Comparison of ENCODE assay signal across 1 fruit fly cellular context in the genomic region with DNA sequence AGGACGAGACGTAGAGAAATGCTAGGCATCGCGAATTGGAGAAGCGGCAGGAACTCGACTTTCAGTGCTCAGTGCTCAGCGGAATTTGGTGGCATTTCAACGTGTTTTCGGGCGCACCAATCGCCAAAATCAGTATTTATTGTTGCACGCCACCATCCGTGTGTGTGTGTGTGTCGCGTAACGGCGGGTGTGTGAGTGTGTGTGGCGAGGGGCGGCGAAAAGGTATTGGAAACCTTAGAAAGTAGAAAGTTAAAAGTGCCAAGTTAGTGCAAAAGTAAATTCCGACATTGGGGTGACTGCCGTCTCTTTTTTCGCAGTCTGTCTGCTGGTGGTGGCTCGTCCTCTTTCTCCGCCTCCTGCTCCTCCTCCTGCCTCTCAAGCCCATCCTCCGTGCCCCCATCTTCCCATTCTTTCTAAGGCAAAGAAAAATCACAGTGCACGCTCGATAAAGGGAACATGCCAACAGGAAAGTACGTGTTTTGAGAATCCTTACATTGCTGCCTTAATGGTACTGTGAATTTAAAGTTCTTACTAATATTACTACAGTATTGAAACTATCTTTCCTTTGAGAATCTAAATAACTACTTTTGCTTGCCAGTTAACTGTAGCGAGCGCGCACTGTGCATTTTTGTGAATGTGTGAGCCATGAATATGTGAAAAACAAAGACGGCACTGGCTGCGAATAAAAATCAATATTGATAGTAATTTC.
TF ChIP-seq lines count a peak whose summit lies in the region.

No protein-coding gene starts in this region.

TF ChIP-seq in whole organism, embryonic, 481 proteins besides CTCF, POLR2A, EP300 and RAD21 (continued from another document and continues in another):
- TF ChIP-seq CG17612 (GFP tag; IDR thresholded peaks at IDR 0.05; lab: Robert Waterston, UW) (no peak), HLH3B (GFP tag; IDR thresholded peaks at IDR 0.05; lab: Robert Waterston, UW) (peak; percentile 47; the same call in 1 of the 2 replicates), CG3838 (GFP tag; optimal IDR thresholded peaks at IDR 0.05; lab: Kevin White, UChicago) (no peak), Dip2 (GFP tag; IDR thresholded peaks at IDR 0.05; lab: Robert Waterston, UW) (no peak), twi (tag; optimal IDR thresholded peaks at IDR 0.05; lab: Kevin White, UChicago) (no peak), jumu (GFP tag; optimal IDR thresholded peaks at IDR 0.05; lab: Kevin White, UChicago) (peak; percentile 23), prd (optimal IDR thresholded peaks at IDR 0.05; lab: Kevin White, UChicago) (no peak), prd (GFP tag; IDR thresholded peaks at IDR 0.05; lab: Robert Waterston, UW) (peak; percentile 66; the same call in 2 of the 3 replicates), CG6854 (GFP tag; optimal IDR thresholded peaks at IDR 0.05; lab: Kevin White, UChicago) (no peak), yki (optimal IDR thresholded peaks at IDR 0.05; lab: Kevin White, UChicago) (no peak), CG9876 (GFP tag; optimal IDR thresholded peaks at IDR 0.05; lab: Kevin White, UChicago) (no peak), p53 (GFP tag; optimal IDR thresholded peaks at IDR 0.05; lab: Kevin White, UChicago) (no peak), Max (GFP tag; optimal IDR thresholded peaks at IDR 0.05; lab: Kevin White, UChicago) (no peak), CG11093 (GFP tag; IDR thresholded peaks at IDR 0.05; lab: Robert Waterston, UW) (0 out of 3 replicates have a peak, but pooled peaks have one; percentile 26), danr (GFP tag; IDR thresholded peaks at IDR 0.05; lab: Robert Waterston, UW) (no peak), jing (GFP tag; optimal IDR thresholded peaks at IDR 0.05; lab: Kevin White, UChicago) (no peak), nom (GFP tag; optimal IDR thresholded peaks at IDR 0.05; lab: Kevin White, UChicago) (no peak), ATbp (GFP tag; optimal IDR thresholded peaks at IDR 0.05; lab: Kevin White, UChicago) (peak; percentile 52), HmgZ (tag; optimal IDR thresholded peaks at IDR 0.05; lab: Kevin White, UChicago) (no peak), CG31441 (GFP tag; IDR thresholded peaks at IDR 0.05; lab: Robert Waterston, UW) (peak; percentile 64), knrl (GFP tag; IDR thresholded peaks at IDR 0.05; lab: Robert Waterston, UW; ENCODE audit: partially characterized antibody) (no peak), klu (GFP tag; IDR thresholded peaks at IDR 0.05; lab: Robert Waterston, UW) (no peak), Dref (GFP tag; IDR thresholded peaks at IDR 0.05; lab: Robert Waterston, UW) (no peak), zfh1 (GFP tag; IDR thresholded peaks at IDR 0.05; lab: Robert Waterston, UW) (no peak; the same call in 2 of the 3 replicates), CG6689 (GFP tag; IDR thresholded peaks at IDR 0.05; lab: Robert Waterston, UW) (peak; percentile 60; the same call in 1 of the 2 replicates), Dll (GFP tag; IDR thresholded peaks at IDR 0.05; lab: Robert Waterston, UW; ENCODE audit: partially characterized antibody) (0 out of 4 replicates have a peak, but pooled peaks have one; percentile 6), chif (GFP tag; optimal IDR thresholded peaks at IDR 0.05; lab: Kevin White, UChicago) (peak in 1 of 2 experiments; percentile 22), sc (optimal IDR thresholded peaks at IDR 0.05; lab: Kevin White, UChicago) (no peak), sc (GFP tag; optimal IDR thresholded peaks at IDR 0.05; lab: Kevin White, UChicago) (no peak), CG30020 (tag; optimal IDR thresholded peaks at IDR 0.05; lab: Kevin White, UChicago) (no peak), gt (GFP tag; IDR thresholded peaks at IDR 0.05; lab: Robert Waterston, UW) (no peak), CG12299 (tag; optimal IDR thresholded peaks at IDR 0.05; lab: Kevin White, UChicago) (peak; percentile 51), Rx (GFP tag; IDR thresholded peaks at IDR 0.05; lab: Robert Waterston, UW) (no peak), Abd-B (GFP tag; optimal IDR thresholded peaks at IDR 0.05; lab: Kevin White, UChicago) (peak; percentile 35), CG17359 (tag; optimal IDR thresholded peaks at IDR 0.05; lab: Kevin White, UChicago) (peak; percentile 64), CG2202 (tag; optimal IDR thresholded peaks at IDR 0.05; lab: Kevin White, UChicago) (no peak), ab (GFP tag; optimal IDR thresholded peaks at IDR 0.05; lab: Kevin White, UChicago) (no peak), CG3995 (GFP tag; optimal IDR thresholded peaks at IDR 0.05; lab: Kevin White, UChicago) (no peak), ap (GFP tag; IDR thresholded peaks at IDR 0.05; lab: Robert Waterston, UW) (no peak; the same call in 1 of the 2 replicates), gsb (GFP tag; IDR thresholded peaks at IDR 0.05; lab: Robert Waterston, UW) (no peak), Ptx1 (GFP tag; IDR thresholded peaks at IDR 0.05; lab: Robert Waterston, UW) (peak; percentile 56), CG33557 (GFP tag; optimal IDR thresholded peaks at IDR 0.05; lab: Kevin White, UChicago) (no peak), Tbp (GFP tag; optimal IDR thresholded peaks at IDR 0.05; lab: Kevin White, UChicago) (no peak), MBD-R2 (GFP tag; IDR thresholded peaks at IDR 0.05; lab: Robert Waterston, UW) (peak; percentile 11; the same call in 1 of the 2 replicates), Fer2 (tag; optimal IDR thresholded peaks at IDR 0.05; lab: Kevin White, UChicago) (peak; percentile 2), tx (GFP tag; optimal IDR thresholded peaks at IDR 0.05; lab: Kevin White, UChicago) (peak; percentile 29), hbn (GFP tag; IDR thresholded peaks at IDR 0.05; lab: Robert Waterston, UW; ENCODE audit: partially characterized antibody) (no peak), CG16813 (GFP tag; IDR thresholded peaks at IDR 0.05; lab: Robert Waterston, UW; ENCODE audit: partially characterized antibody) (no peak), tio (GFP tag; optimal IDR thresholded peaks at IDR 0.05; lab: Kevin White, UChicago) (peak; percentile 9), Spps (tag; optimal IDR thresholded peaks at IDR 0.05; lab: Kevin White, UChicago) (no peak), B-H2 (GFP tag; optimal IDR thresholded peaks at IDR 0.05; lab: Kevin White, UChicago) (no peak), CG12155 (GFP tag; optimal IDR thresholded peaks at IDR 0.05; lab: Kevin White, UChicago) (no peak), Camta (GFP tag; optimal IDR thresholded peaks at IDR 0.05; lab: Kevin White, UChicago) (no peak), vnd (GFP tag; IDR thresholded peaks at IDR 0.05; lab: Robert Waterston, UW; ENCODE audit: partially characterized antibody) (no peak), ind (GFP tag; optimal IDR thresholded peaks at IDR 0.05; lab: Kevin White, UChicago) (peak; percentile 60), CG8281 (tag; optimal IDR thresholded peaks at IDR 0.05; lab: Kevin White, UChicago) (no peak), Hand (GFP tag; optimal IDR thresholded peaks at IDR 0.05; lab: Kevin White, UChicago) (peak; percentile 70), CG2875 (GFP tag; optimal IDR thresholded peaks at IDR 0.05; lab: Kevin White, UChicago) (no peak), vvl (GFP tag; IDR thresholded peaks at IDR 0.05; lab: Robert Waterston, UW) (peak; percentile 65), BtbVII (GFP tag; optimal IDR thresholded peaks at IDR 0.05; lab: Kevin White, UChicago) (peak; percentile 25), Bteb2 (GFP tag; optimal IDR thresholded peaks at IDR 0.05; lab: Kevin White, UChicago) (no peak), mld (GFP tag; IDR thresholded peaks at IDR 0.05; lab: Robert Waterston, UW; ENCODE audit: partially characterized antibody) (no peak), chm (GFP tag; IDR thresholded peaks at IDR 0.05; lab: Robert Waterston, UW) (no peak), CG10654 (GFP tag; optimal IDR thresholded peaks at IDR 0.05; lab: Kevin White, UChicago) (peak; percentile 12), CG6175 (GFP tag; IDR thresholded peaks at IDR 0.05; lab: Robert Waterston, UW) (no peak), CG18619 (GFP tag; optimal IDR thresholded peaks at IDR 0.05; lab: Kevin White, UChicago) (peak; percentile 34), crol (GFP tag; IDR thresholded peaks at IDR 0.05; lab: Robert Waterston, UW) (no peak; the same call in 1 of the 2 replicates), Dek (tag; optimal IDR thresholded peaks at IDR 0.05; lab: Kevin White, UChicago) (peak; percentile 40), lilli (GFP tag; optimal IDR thresholded peaks at IDR 0.05; lab: Kevin White, UChicago) (peak; percentile 51), dm (GFP tag; optimal IDR thresholded peaks at IDR 0.05; lab: Kevin White, UChicago) (peak; percentile 16), CG7271 (tag; optimal IDR thresholded peaks at IDR 0.05; lab: Kevin White, UChicago) (no peak), CG34376 (GFP tag; optimal IDR thresholded peaks at IDR 0.05; lab: Kevin White, UChicago) (no peak), Hr51 (GFP tag; optimal IDR thresholded peaks at IDR 0.05; lab: Kevin White, UChicago) (peak in 1 of 2 experiments; percentile 62), ara (GFP tag; IDR thresholded peaks at IDR 0.05; lab: Robert Waterston, UW) (no peak), Hr3 (GFP tag; optimal IDR thresholded peaks at IDR 0.05; lab: Kevin White, UChicago) (peak; percentile 24), odd (GFP tag; optimal IDR thresholded peaks at IDR 0.05; lab: Kevin White, UChicago) (no peak), Ada2b (GFP tag; IDR thresholded peaks at IDR 0.05; lab: Robert Waterston, UW) (0 out of 2 replicates have a peak, but pooled peaks have one; percentile 23), CG2712 (tag; optimal IDR thresholded peaks at IDR 0.05; lab: Kevin White, UChicago) (peak; percentile 61), wek (GFP tag; optimal IDR thresholded peaks at IDR 0.05; lab: Kevin White, UChicago) (no peak), D19A (tag; optimal IDR thresholded peaks at IDR 0.05; lab: Kevin White, UChicago) (peak; percentile 43), CG15011 (GFP tag; optimal IDR thresholded peaks at IDR 0.05; lab: Kevin White, UChicago) (peak; percentile 28), pita (GFP tag; optimal IDR thresholded peaks at IDR 0.05; lab: Kevin White, UChicago) (no peak), Kr (GFP tag; optimal IDR thresholded peaks at IDR 0.05; lab: Kevin White, UChicago) (no peak), CG18262 (tag; optimal IDR thresholded peaks at IDR 0.05; lab: Kevin White, UChicago) (peak; percentile 31), CG15269 (tag; optimal IDR thresholded peaks at IDR 0.05; lab: Kevin White, UChicago) (peak; percentile 68), CG12391 (tag; optimal IDR thresholded peaks at IDR 0.05; lab: Kevin White, UChicago) (peak; percentile 38), disco-r (GFP tag; optimal IDR thresholded peaks at IDR 0.05; lab: Kevin White, UChicago) (no peak), CG10462 (GFP tag; optimal IDR thresholded peaks at IDR 0.05; lab: Kevin White, UChicago) (no peak), Lpt (GFP tag; optimal IDR thresholded peaks at IDR 0.05; lab: Kevin White, UChicago) (no peak), CG1233 (GFP tag; optimal IDR thresholded peaks at IDR 0.05; lab: Kevin White, UChicago) (peak; percentile 11), Eip74EF (GFP tag; optimal IDR thresholded peaks at IDR 0.05; lab: Kevin White, UChicago) (no peak), fd102C (GFP tag; optimal IDR thresholded peaks at IDR 0.05; lab: Kevin White, UChicago) (no peak), vfl (GFP tag; optimal IDR thresholded peaks at IDR 0.05; lab: Kevin White, UChicago) (no peak), Dip3 (GFP tag; optimal IDR thresholded peaks at IDR 0.05; lab: Kevin White, UChicago) (peak; percentile 25), CG13123 (GFP tag; optimal IDR thresholded peaks at IDR 0.05; lab: Kevin White, UChicago) (no peak), Ssrp (tag; optimal IDR thresholded peaks at IDR 0.05; lab: Kevin White, UChicago) (peak; percentile 47), CG2129 (GFP tag; IDR thresholded peaks at IDR 0.05; lab: Robert Waterston, UW; ENCODE audit: partially characterized antibody) (no peak), CG8359 (GFP tag; optimal IDR thresholded peaks at IDR 0.05; lab: Kevin White, UChicago; ENCODE audit: borderline replicate concordance) (peak; percentile 30), wor (GFP tag; IDR thresholded peaks at IDR 0.05; lab: Robert Waterston, UW) (peak; percentile 15; the same call in 1 of the 2 replicates), CG9215 (GFP tag; IDR thresholded peaks at IDR 0.05; lab: Robert Waterston, UW) (no peak), CG31365 (tag; optimal IDR thresholded peaks at IDR 0.05; lab: Kevin White, UChicago) (no peak), abd-A (tag; optimal IDR thresholded peaks at IDR 0.05; lab: Kevin White, UChicago) (no peak), CG11247 (GFP tag; IDR thresholded peaks at IDR 0.05; lab: Robert Waterston, UW) (peak; percentile 40; the same call in 1 of the 2 replicates), CG11723 (GFP tag; optimal IDR thresholded peaks at IDR 0.05; lab: Kevin White, UChicago) (no peak), CG10543 (GFP tag; optimal IDR thresholded peaks at IDR 0.05; lab: Kevin White, UChicago) (peak; percentile 48), run (tag; optimal IDR thresholded peaks at IDR 0.05; lab: Kevin White, UChicago) (no peak), CG5953 (GFP tag; IDR thresholded peaks at IDR 0.05; lab: Robert Waterston, UW) (no peak), CG10274 (GFP tag; optimal IDR thresholded peaks at IDR 0.05; lab: Kevin White, UChicago) (no peak), NFAT (GFP tag; IDR thresholded peaks at IDR 0.05; lab: Robert Waterston, UW) (no peak), cad (GFP tag; optimal IDR thresholded peaks at IDR 0.05; lab: Kevin White, UChicago) (no peak), ham (GFP tag; IDR thresholded peaks at IDR 0.05; lab: Robert Waterston, UW) (no peak), nerfin-2 (GFP tag; IDR thresholded peaks at IDR 0.05; lab: Robert Waterston, UW; ENCODE audit: partially characterized antibody) (no peak), CG31224 (GFP tag; IDR thresholded peaks at IDR 0.05; lab: Robert Waterston, UW) (no peak), CG1647 (GFP tag; optimal IDR thresholded peaks at IDR 0.05; lab: Kevin White, UChicago) (peak; percentile 2), CG11560 (tag; IDR thresholded peaks at IDR 0.05; lab: Robert Waterston, UW) (0 out of 3 replicates have a peak, but pooled peaks have one; percentile 29), CG2120 (GFP tag; optimal IDR thresholded peaks at IDR 0.05; lab: Kevin White, UChicago) (peak; percentile 73), CG4820 (GFP tag; optimal IDR thresholded peaks at IDR 0.05; lab: Kevin White, UChicago) (peak; percentile 31), CG5180 (GFP tag; optimal IDR thresholded peaks at IDR 0.05; lab: Kevin White, UChicago) (peak; percentile 5), CG11504 (tag; optimal IDR thresholded peaks at IDR 0.05; lab: Kevin White, UChicago) (peak; percentile 72), Bdp1 (GFP tag; optimal IDR thresholded peaks at IDR 0.05; lab: Kevin White, UChicago) (no peak), CG1792 (GFP tag; optimal IDR thresholded peaks at IDR 0.05; lab: Kevin White, UChicago) (no peak), Xrp1 (GFP tag; IDR thresholded peaks at IDR 0.05; lab: Robert Waterston, UW) (peak; percentile 48; the same call in 1 of the 2 replicates), E2f1 (GFP tag; IDR thresholded peaks at IDR 0.05; lab: Robert Waterston, UW) (peak; percentile 40; the same call in 1 of the 2 replicates)
